Worm (Caenorhabditis elegans): Measurements from ENCODE around the gene lipl-3.
A peak's percentile ranks its signal among the peaks of the same experiment; 100 is the strongest.

- TF ChIP-seq ztf-11 (tag; optimal IDR thresholded peaks at IDR 0.05) (no peak), nhr-42 (GFP tag; IDR thresholded peaks at IDR 0.05) (no peak), hlh-11 (tag; optimal IDR thresholded peaks at IDR 0.05) (peak; percentile 31), Y5F2A.4 (GFP tag; optimal IDR thresholded peaks at IDR 0.05) (no peak), nhr-10 (tag; optimal IDR thresholded peaks at IDR 0.05) (no peak), zfp-2 (tag; optimal IDR thresholded peaks at IDR 0.05) (no peak)
Observed at ce11 chrV:483289-483795, 40.7 kb downstream of the lipl-3 start, which contains the start of gene nhr-130.
